Worm (Caenorhabditis elegans) whole organism, L3 larva: ENCODE data around the gene srw-100.

Experiments
- R02D3.7 ChIP-seq: fragments of 150-350 bp; optimal IDR thresholded peaks from 2 replicates; lab custom pipeline; 2014; ENCODE audit warnings: missing biosample characterization, missing genetic modification characterization
- ZK546.5 ChIP-seq: sonication (generic microtip); optimal IDR thresholded peaks from 2 replicates; lab custom pipeline; 2017; ENCODE audit warnings: missing biosample characterization, missing genetic modification characterization
- ama-1 ChIP-seq: fragments of 150-350 bp; optimal IDR thresholded peaks from 2 replicates; lab custom pipeline; 2018
- ceh-28 ChIP-seq: fragments of 150-350 bp; optimal IDR thresholded peaks from 2 replicates; lab custom pipeline; 2014; ENCODE audit warnings: missing biosample characterization, missing genetic modification reagents, missing genetic modification characterization
- ceh-82 ChIP-seq: fragments of 150-350 bp; optimal IDR thresholded peaks from 2 replicates; lab custom pipeline; 2014; ENCODE audit warnings: missing biosample characterization, missing genetic modification characterization
- egl-27 ChIP-seq: sonication (generic microtip); optimal IDR thresholded peaks from 4 replicates; lab custom pipeline; 2017; ENCODE audit warnings: missing biosample characterization, missing genetic modification reagents, missing genetic modification characterization
- egl-5 ChIP-seq: fragments of 150-350 bp; optimal IDR thresholded peaks from 2 replicates; lab custom pipeline; 2017; ENCODE audit warnings: missing biosample characterization, missing genetic modification reagents, missing genetic modification characterization, inconsistent platforms
- elt-1 ChIP-seq: fragments of 150-350 bp; optimal IDR thresholded peaks from 2 replicates; lab custom pipeline; 2014; ENCODE audit warnings: missing biosample characterization, missing genetic modification characterization
- elt-2 ChIP-seq: sonication (generic microtip); optimal IDR thresholded peaks from 2 replicates; lab custom pipeline; 2016; ENCODE audit warnings: missing genetic modification reagents, mild to moderate bottlenecking, missing genetic modification characterization, missing compliant biosample characterization
- eor-1 ChIP-seq, 2 experiments: fragments of 150-350 bp; optimal IDR thresholded peaks; 2 replicates each; lab custom pipeline; 2014 to 2018; ENCODE audit warnings: missing biosample characterization in 2 of 2, missing genetic modification characterization in 2 of 2
- fkh-10 ChIP-seq: sonication (generic microtip); optimal IDR thresholded peaks from 2 replicates; lab custom pipeline; 2017; ENCODE audit warnings: missing biosample characterization, missing genetic modification reagents, missing genetic modification characterization
- fos-1 ChIP-seq: fragments of 150-350 bp; optimal IDR thresholded peaks from 2 replicates; lab custom pipeline; 2014; ENCODE audit warnings: missing biosample characterization, missing genetic modification characterization
- hmg-11 ChIP-seq: sonication (generic microtip); optimal IDR thresholded peaks from 2 replicates; lab custom pipeline; 2016; ENCODE audit warnings: missing genetic modification characterization, missing compliant biosample characterization
- lin-15B ChIP-seq: fragments of 150-350 bp; optimal IDR thresholded peaks from 2 replicates; lab custom pipeline; 2014; ENCODE audit warnings: missing biosample characterization, missing genetic modification characterization
- lin-39 ChIP-seq: fragments of 150-350 bp; optimal IDR thresholded peaks from 2 replicates; lab custom pipeline; 2018; ENCODE audit warnings: missing biosample characterization, missing genetic modification reagents, missing genetic modification characterization
- lsy-12 ChIP-seq: sonication (generic microtip); optimal IDR thresholded peaks from 2 replicates; lab custom pipeline; 2016; ENCODE audit warnings: mild to moderate bottlenecking, missing genetic modification characterization, missing compliant biosample characterization
- mdl-1 ChIP-seq: fragments of 150-350 bp; optimal IDR thresholded peaks from 2 replicates; lab custom pipeline; 2014; ENCODE audit warnings: missing biosample characterization, missing genetic modification characterization
- mml-1 ChIP-seq: fragments of 150-350 bp; sonication (generic microtip); optimal IDR thresholded peaks from 3 replicates; lab custom pipeline; 2014; ENCODE audit warnings: missing biosample characterization, missing genetic modification characterization
- nfya-1 ChIP-seq: sonication (generic microtip); optimal IDR thresholded peaks from 2 replicates; lab custom pipeline; 2017; ENCODE audit warnings: missing genetic modification characterization, mild to moderate bottlenecking, missing compliant biosample characterization, antibody characterized with exemption, moderate library complexity; ENCODE audit not compliant: insufficient read depth
- nhr-11 ChIP-seq: fragments of 150-350 bp; optimal IDR thresholded peaks from 2 replicates; lab custom pipeline; 2014; ENCODE audit warnings: missing biosample characterization, missing genetic modification characterization
- nhr-23 ChIP-seq: fragments of 150-350 bp; optimal IDR thresholded peaks from 2 replicates; lab custom pipeline; 2014; ENCODE audit warnings: missing biosample characterization, missing genetic modification reagents, missing genetic modification characterization
- nhr-67 ChIP-seq: fragments of 150-350 bp; optimal IDR thresholded peaks from 2 replicates; lab custom pipeline; 2014; ENCODE audit warnings: missing biosample characterization, missing genetic modification characterization
- nhr-77 ChIP-seq: fragments of 150-350 bp; optimal IDR thresholded peaks from 2 replicates; lab custom pipeline; 2014; ENCODE audit warnings: missing biosample characterization, missing genetic modification characterization
- pqm-1 ChIP-seq: fragments of 150-350 bp; optimal IDR thresholded peaks from 2 replicates; lab custom pipeline; 2017; ENCODE audit warnings: missing biosample characterization, missing genetic modification characterization, inconsistent platforms
- sea-2 ChIP-seq: fragments of 150-350 bp; sonication (generic microtip); optimal IDR thresholded peaks from 4 replicates; lab custom pipeline; 2014; ENCODE audit warnings: missing biosample characterization, missing genetic modification reagents, missing genetic modification characterization
- skn-1 ChIP-seq: fragments of 150-350 bp; optimal IDR thresholded peaks from 2 replicates; lab custom pipeline; 2014; ENCODE audit warnings: missing biosample characterization, missing genetic modification characterization
- snpc-4 ChIP-seq: fragments of 150-350 bp; optimal IDR thresholded peaks from 2 replicates; lab custom pipeline; 2014; ENCODE audit warnings: missing biosample characterization, missing genetic modification characterization
- tbx-2 ChIP-seq: sonication (generic microtip); optimal IDR thresholded peaks from 2 replicates; lab custom pipeline; 2016; ENCODE audit warnings: mild to moderate bottlenecking, missing genetic modification characterization, missing compliant biosample characterization
- unc-39 ChIP-seq: sonication (generic microtip); optimal IDR thresholded peaks from 4 replicates; lab custom pipeline; 2017; ENCODE audit warnings: missing biosample characterization, missing genetic modification characterization
- unc-62 ChIP-seq: fragments of 150-350 bp; sonication (generic microtip); optimal IDR thresholded peaks from 4 replicates; lab custom pipeline; 2014; ENCODE audit warnings: missing biosample characterization, missing genetic modification reagents, missing genetic modification characterization
- ztf-4 ChIP-seq: fragments of 150-350 bp; optimal IDR thresholded peaks from 2 replicates; lab custom pipeline; 2014; ENCODE audit warnings: missing biosample characterization, missing genetic modification characterization

The srw-100 gene

ce11 chrV:1710909-1711308 lies at the start of gene srw-100:
Gene srw-100 (plus strand): TSS chrV:1711209.
- TF ChIP-seq elt-1 (tag; lab: Kevin White, UChicago) (no peak), elt-2 (tag; lab: Kevin White, UChicago) (no peak), mdl-1 (tag; lab: Kevin White, UChicago) (no peak), fkh-10 (GFP tag; lab: Kevin White, UChicago) (no peak), egl-27 (tag; lab: Kevin White, UChicago) (no peak), eor-1 (tag; optimal IDR thresholded peaks at IDR 0.05; lab: Kevin White, UChicago) (no peak), snpc-4 (tag; lab: Kevin White, UChicago) (no peak), sea-2 (GFP tag; lab: Kevin White, UChicago) (no peak), tbx-2 (tag; lab: Kevin White, UChicago) (no peak), unc-62 (GFP tag; lab: Kevin White, UChicago) (no peak), skn-1 (tag; lab: Kevin White, UChicago) (no peak)

- TF ChIP-seq tbx-2 (tag; lab: Kevin White, UChicago) (no peak), nhr-11 (peak; percentile 1), mml-1 (tag; lab: Kevin White, UChicago) (no peak), hmg-11 (tag; lab: Kevin White, UChicago) (no peak), mdl-1 (tag; lab: Kevin White, UChicago) (no peak), nfya-1 (tag; lab: Kevin White, UChicago) (no peak)
Measured at ce11 chrV:1662270-1662669, 48.7 kb upstream of the srw-100 start, which contains the start of gene irld-40. Gene irld-40 (plus strand): TSS chrV:1662570.

DNA sequence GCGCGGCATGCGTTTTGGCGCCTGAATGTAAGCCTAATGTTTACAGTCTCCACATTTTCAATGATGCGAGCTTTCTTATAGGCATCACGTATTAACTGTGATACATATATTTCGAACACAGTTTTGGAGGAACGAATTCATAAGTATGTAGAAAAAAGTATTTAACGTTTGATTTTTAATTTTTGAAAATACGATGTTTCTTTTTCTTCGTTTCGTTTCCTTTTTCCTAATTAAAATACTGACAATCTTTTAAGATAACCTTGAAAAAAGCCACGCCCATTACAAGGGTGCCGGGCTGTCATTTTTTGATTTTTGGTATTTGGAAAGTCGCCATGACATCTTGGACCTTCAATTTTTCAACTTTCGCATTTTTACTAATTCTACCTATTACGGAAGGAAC lies 46.1 kb upstream of the srw-100 start, which contains the start of gene K04F1.9:
Gene K04F1.9 (plus strand): TSS at position 301 of the 400 bp plus-strand sequence.
- TF ChIP-seq nhr-67 (tag; lab: Kevin White, UChicago) (no peak), nhr-23 (tag; lab: Kevin White, UChicago) (no peak), unc-62 (GFP tag; lab: Kevin White, UChicago) (no peak), ceh-82 (tag; lab: Kevin White, UChicago) (no peak), egl-5 (tag; lab: Kevin White, UChicago) (no peak), R02D3.7 (tag; lab: Kevin White, UChicago) (no peak), pqm-1 (no peak), mml-1 (tag; lab: Kevin White, UChicago) (no peak), lin-15B (tag; lab: Kevin White, UChicago) (no peak)

ce11 chrV:1666904-1667303 lies 44.1 kb upstream of the srw-100 start, which contains the start of gene K04F1.8:
Gene K04F1.8 (plus strand): TSS chrV:1667204.
- TF ChIP-seq nhr-77 (tag; lab: Kevin White, UChicago) (no peak), ama-1 (no peak), ztf-4 (no peak), R02D3.7 (tag; lab: Kevin White, UChicago) (no peak), eor-1 (tag; optimal IDR thresholded peaks at IDR 0.05; lab: Kevin White, UChicago) (no peak), ceh-82 (tag; lab: Kevin White, UChicago) (no peak)

- TF ChIP-seq nhr-11: no peak
- no peak for TF ChIP-seq unc-39
- TF ChIP-seq, all 47 proteins: peak for 0
Measured at ce11 chrV:1668216-1668615, 42.8 kb upstream of the srw-100 start, which contains the start of gene irld-42. Gene irld-42 (plus strand): TSS chrV:1668516.

DNA sequence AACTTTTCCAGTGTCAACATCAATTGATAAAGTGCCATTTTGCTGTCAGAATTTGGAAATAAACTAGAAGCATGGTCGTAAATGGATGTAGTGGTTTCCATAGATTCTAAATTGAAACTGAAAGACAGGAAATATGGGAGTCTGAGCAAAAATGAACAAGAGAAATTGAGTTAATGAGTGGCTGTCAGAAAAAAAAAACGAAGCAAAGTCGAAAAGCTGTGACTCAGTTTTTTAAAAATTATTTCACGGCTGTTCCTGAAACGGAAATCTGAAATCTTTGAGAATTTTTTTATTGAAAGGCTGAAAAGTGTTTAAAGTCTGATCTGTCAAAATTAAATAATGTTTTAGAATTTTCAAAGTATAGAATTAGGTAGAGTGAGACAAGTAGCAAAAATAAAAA lies 32.8 kb upstream of the srw-100 start, which contains the start of gene srw-98:
Gene srw-98 (minus strand): TSS at position 101 of the 400 bp plus-strand sequence.
- TF ChIP-seq mdl-1 (tag; lab: Kevin White, UChicago): no peak
- no peak for TF ChIP-seq ceh-28
- TF ChIP-seq lin-39 (tag; lab: Kevin White, UChicago): no peak

DNA sequence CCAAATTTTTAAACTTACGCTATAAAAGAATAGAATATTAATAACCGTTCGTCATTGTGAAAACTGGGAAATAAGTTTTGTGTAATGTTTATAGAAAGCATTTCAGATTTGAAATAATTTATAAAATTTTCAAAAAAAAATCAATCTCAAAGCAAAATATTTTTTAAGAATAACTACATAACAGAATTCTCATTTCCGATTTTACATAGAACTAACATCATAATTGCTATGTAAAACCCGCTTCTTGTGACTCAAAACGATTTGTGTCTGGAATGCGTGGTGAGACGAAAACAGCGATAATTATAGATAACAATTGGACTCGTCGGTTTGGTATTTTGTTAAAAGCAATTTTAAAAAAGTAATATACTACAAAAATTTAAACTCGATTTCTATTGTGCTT lies 30.2 kb upstream of the srw-100 start, which contains the start of gene srw-91:
Gene srw-91 (minus strand): TSS at position 101 of the 400 bp plus-strand sequence.
- no peak for TF ChIP-seq unc-39
- no peak for TF ChIP-seq lin-15B (tag; lab: Kevin White, UChicago)
- TF ChIP-seq fos-1 (tag; lab: Kevin White, UChicago): no peak
- no peak for TF ChIP-seq ZK546.5
- no peak for TF ChIP-seq sea-2 (GFP tag; lab: Kevin White, UChicago)
- TF ChIP-seq nhr-77 (tag; lab: Kevin White, UChicago): no peak
- TF ChIP-seq egl-5 (tag; lab: Kevin White, UChicago): no peak
- no peak for TF ChIP-seq snpc-4 (tag; lab: Kevin White, UChicago)
- TF ChIP-seq fkh-10 (GFP tag; lab: Kevin White, UChicago): no peak
- TF ChIP-seq lsy-12 (tag; lab: Kevin White, UChicago): no peak
